Worm (Caenorhabditis elegans) whole organism, midembryonic: ENCODE results near the gene plg-1.

Experiments
- flt-1 ChIP-seq: fragments of 200-800 bp; sonication (Bioruptor generic); IDR thresholded peaks from 2 replicates; pipeline ENCODE4 v1.3.6; 2022; ENCODE audit warnings: missing genetic modification characterization, missing compliant biosample characterization
- med-1 ChIP-seq: sonication (generic microtip); optimal IDR thresholded peaks from 2 replicates; lab custom pipeline; 2017; ENCODE audit warnings: missing genetic modification characterization, mild to moderate bottlenecking, missing compliant biosample characterization, antibody characterized with exemption, missing genetic modification reagents; ENCODE audit not compliant: insufficient read depth
- ztf-29 ChIP-seq: fragments of 200-800 bp; sonication (Bioruptor generic); IDR thresholded peaks from 2 replicates; pipeline ENCODE4 v1.3.6; 2022; ENCODE audit warnings: missing genetic modification reagents, missing genetic modification characterization, missing compliant biosample characterization

- TF ChIP-seq flt-1 (GFP tag; lab: Robert Waterston, UW): no peak
- TF ChIP-seq ztf-29 (GFP tag; lab: Robert Waterston, UW): no peak
- no peak for TF ChIP-seq med-1 (GFP tag; lab: Kevin White, UChicago)
These were observed 20.9 kb upstream of the plg-1 start, which contains the start of gene F44E2.10 for ce11 chrIII:8831059-8831750.
